Fruit fly (Drosophila melanogaster) whole organism, embryonic: Measurements from ENCODE around the gene CG31211.

ENCODE experiments used
- Aef1 ChIP-seq: fragments of 200-800 bp; sonication (Bioruptor generic); IDR thresholded peaks from 3 replicates; pipeline ENCODE4 v1.3.6; 2022; ENCODE audit warnings: missing biosample characterization, missing genetic modification characterization
- CG10366 ChIP-seq: fragments of 200-800 bp; sonication (Bioruptor generic); IDR thresholded peaks from 2 replicates; pipeline ENCODE4 v1.3.6; 2022; ENCODE audit warnings: missing biosample characterization, missing genetic modification characterization
- CG11456 ChIP-seq: fragments of 200-800 bp; sonication (Bioruptor generic); IDR thresholded peaks from 3 replicates; pipeline ENCODE4 v1.3.6; 2022; ENCODE audit warnings: missing biosample characterization, missing genetic modification characterization
- CG12299 ChIP-seq: fragments of 200-800 bp; sonication (Bioruptor generic); optimal IDR thresholded peaks from 2 replicates; lab custom pipeline; 2018; ENCODE audit warnings: missing biosample characterization, mild to moderate bottlenecking, missing genetic modification characterization
- CG13287 ChIP-seq: fragments of 200-800 bp; sonication (Bioruptor generic); IDR thresholded peaks from 2 replicates; pipeline ENCODE4 v1.3.6; 2022; ENCODE audit warnings: missing biosample characterization, missing genetic modification characterization; ENCODE audit not compliant: partially characterized antibody
- CG13296 ChIP-seq: fragments of 200-800 bp; sonication (Bioruptor generic); optimal IDR thresholded peaks from 3 replicates; lab custom pipeline; 2018; ENCODE audit warnings: missing biosample characterization, mild to moderate bottlenecking, missing genetic modification characterization
- CG13624 ChIP-seq: fragments of 200-800 bp; sonication (Bioruptor generic); optimal IDR thresholded peaks from 2 replicates; lab custom pipeline; 2016; ENCODE audit warnings: missing biosample characterization, missing genetic modification characterization
- CG14441 ChIP-seq: fragments of 200-800 bp; sonication (Bioruptor generic); IDR thresholded peaks from 2 replicates; pipeline ENCODE4 v1.3.6; 2022; ENCODE audit warnings: missing biosample characterization, missing genetic modification characterization
- CG14710 ChIP-seq: fragments of 200-800 bp; sonication (Bioruptor generic); optimal IDR thresholded peaks from 3 replicates; lab custom pipeline; 2019; ENCODE audit warnings: missing biosample characterization, mild to moderate bottlenecking, missing genetic modification characterization, moderate library complexity
- CG15011 ChIP-seq: fragments of 200-800 bp; sonication (Bioruptor generic); optimal IDR thresholded peaks from 3 replicates; lab custom pipeline; 2018; ENCODE audit warnings: missing biosample characterization, mild to moderate bottlenecking, missing genetic modification characterization
- CG16813 ChIP-seq: fragments of 200-800 bp; sonication (Bioruptor generic); IDR thresholded peaks from 3 replicates; pipeline ENCODE4 v1.3.6; 2022; ENCODE audit warnings: missing biosample characterization, missing genetic modification characterization; ENCODE audit not compliant: partially characterized antibody
- CG17186 ChIP-seq: fragments of 200-800 bp; sonication (Bioruptor generic); optimal IDR thresholded peaks from 3 replicates; lab custom pipeline; 2017; ENCODE audit warnings: missing biosample characterization, missing genetic modification reagents, missing genetic modification characterization
- CG17359 ChIP-seq: fragments of 200-800 bp; sonication (Bioruptor generic); optimal IDR thresholded peaks from 3 replicates; lab custom pipeline; 2018; ENCODE audit warnings: missing biosample characterization, mild to moderate bottlenecking, missing genetic modification characterization, moderate library complexity
- CG1832 ChIP-seq: fragments of 200-800 bp; sonication (Bioruptor generic); optimal IDR thresholded peaks from 2 replicates; lab custom pipeline; 2017; ENCODE audit warnings: missing biosample characterization, mild to moderate bottlenecking, missing genetic modification characterization, inconsistent platforms
- CG2116 ChIP-seq: fragments of 200-800 bp; sonication (Bioruptor generic); optimal IDR thresholded peaks from 3 replicates; lab custom pipeline; 2018; ENCODE audit warnings: missing biosample characterization, mild to moderate bottlenecking, missing genetic modification characterization
- CG2678 ChIP-seq: fragments of 200-800 bp; sonication (Bioruptor generic); optimal IDR thresholded peaks from 3 replicates; lab custom pipeline; 2019; ENCODE audit warnings: missing biosample characterization, mild to moderate bottlenecking, missing genetic modification characterization, moderate library complexity
- CG32767 ChIP-seq: fragments of 200-800 bp; sonication (Bioruptor generic); IDR thresholded peaks from 2 replicates; pipeline ENCODE4 v1.3.6; 2022; ENCODE audit warnings: missing biosample characterization, missing genetic modification characterization
- CG4854 ChIP-seq: fragments of 200-800 bp; sonication (Bioruptor generic); optimal IDR thresholded peaks from 2 replicates; lab custom pipeline; 2016; ENCODE audit warnings: missing biosample characterization, missing genetic modification characterization, inconsistent platforms
- CG5953 ChIP-seq: fragments of 200-800 bp; sonication (Bioruptor generic); IDR thresholded peaks from 2 replicates; pipeline ENCODE4 v1.3.6; 2022; ENCODE audit warnings: missing biosample characterization, missing genetic modification characterization
- CG8089 ChIP-seq: fragments of 200-800 bp; sonication (Bioruptor generic); optimal IDR thresholded peaks from 3 replicates; lab custom pipeline; 2016; ENCODE audit warnings: missing biosample characterization, missing genetic modification characterization
- CG8478 ChIP-seq: fragments of >200 bp; optimal IDR thresholded peaks from 2 replicates; lab custom pipeline; 2018
- CG9727 ChIP-seq: fragments of 200-800 bp; sonication (Bioruptor generic); optimal IDR thresholded peaks from 3 replicates; lab custom pipeline; 2017; ENCODE audit warnings: missing biosample characterization, mild to moderate bottlenecking, missing genetic modification characterization
- CG9797 ChIP-seq: fragments of 200-800 bp; sonication (Bioruptor generic); optimal IDR thresholded peaks from 3 replicates; lab custom pipeline; 2018; ENCODE audit warnings: missing biosample characterization, mild to moderate bottlenecking, missing genetic modification characterization
- CoRest ChIP-seq: fragments of 200-800 bp; sonication (Bioruptor generic); optimal IDR thresholded peaks from 3 replicates; lab custom pipeline; 2018; ENCODE audit warnings: missing biosample characterization, mild to moderate bottlenecking, missing genetic modification characterization, moderate library complexity
- D ChIP-seq, 2 experiments: fragments of 200-800 bp in 1 of 2; fragments of >200 bp in 1 of 2; sonication (Bioruptor generic) in 1 of 2; optimal IDR thresholded peaks; 2 replicates in 1 of 2; 3 replicates in 1 of 2; lab custom pipeline; 2017; ENCODE audit warnings: mild to moderate bottlenecking in 1 of 2, missing biosample characterization in 1 of 2, missing genetic modification characterization in 1 of 2, missing genetic modification reagents in 1 of 2
- Dp ChIP-seq: fragments of 200-800 bp; sonication (Bioruptor generic); optimal IDR thresholded peaks from 2 replicates; lab custom pipeline; 2018; ENCODE audit warnings: missing biosample characterization, mild to moderate bottlenecking, missing genetic modification characterization, moderate library complexity
- ERR ChIP-seq: fragments of 200-800 bp; sonication (Bioruptor generic); optimal IDR thresholded peaks from 2 replicates; lab custom pipeline; 2016; ENCODE audit warnings: missing biosample characterization, missing genetic modification characterization
- Hmx ChIP-seq: fragments of 200-800 bp; sonication (Bioruptor generic); optimal IDR thresholded peaks from 2 replicates; lab custom pipeline; 2016; ENCODE audit warnings: missing biosample characterization, missing genetic modification characterization
- Max ChIP-seq: fragments of 200-800 bp; sonication (Bioruptor generic); optimal IDR thresholded peaks from 2 replicates; lab custom pipeline; 2016; ENCODE audit warnings: missing biosample characterization, mild to moderate bottlenecking, missing genetic modification characterization
- Nf-YB ChIP-seq: fragments of 200-800 bp; sonication (Bioruptor generic); optimal IDR thresholded peaks from 3 replicates; lab custom pipeline; 2019; ENCODE audit warnings: missing biosample characterization, mild to moderate bottlenecking, missing genetic modification characterization, moderate library complexity
- Pdp1 ChIP-seq, 2 experiments: fragments of 200-800 bp; sonication (Bioruptor generic); optimal IDR thresholded peaks; 3 replicates each; lab custom pipeline; 2016; ENCODE audit warnings: missing biosample characterization in 2 of 2, missing genetic modification characterization in 2 of 2, mild to moderate bottlenecking in 1 of 2, moderate library complexity in 1 of 2
- YL-1 ChIP-seq: fragments of 200-800 bp; sonication (Bioruptor generic); optimal IDR thresholded peaks from 3 replicates; lab custom pipeline; 2017; ENCODE audit warnings: missing biosample characterization, mild to moderate bottlenecking, missing genetic modification characterization
- ab ChIP-seq: fragments of 200-800 bp; sonication (Bioruptor generic); optimal IDR thresholded peaks from 2 replicates; lab custom pipeline; 2016; ENCODE audit warnings: missing biosample characterization, missing genetic modification characterization
- al ChIP-seq: fragments of 200-800 bp; sonication (Bioruptor generic); IDR thresholded peaks from 2 replicates; pipeline ENCODE4 v1.3.6; 2022; ENCODE audit warnings: missing biosample characterization, missing genetic modification characterization
- ara ChIP-seq: fragments of 200-800 bp; sonication (Bioruptor generic); IDR thresholded peaks from 2 replicates; pipeline ENCODE4 v1.3.6; 2022; ENCODE audit warnings: missing biosample characterization, missing genetic modification characterization
- cato ChIP-seq: fragments of 200-800 bp; sonication (Bioruptor generic); optimal IDR thresholded peaks from 2 replicates; lab custom pipeline; 2016; ENCODE audit warnings: missing biosample characterization, missing genetic modification characterization, borderline replicate concordance
- crol ChIP-seq: fragments of 200-800 bp; sonication (Bioruptor generic); IDR thresholded peaks from 2 replicates; pipeline ENCODE4 v1.3.6; 2022; ENCODE audit warnings: missing biosample characterization, missing genetic modification characterization
- cwo ChIP-seq: fragments of 200-800 bp; sonication (Bioruptor generic); optimal IDR thresholded peaks from 3 replicates; lab custom pipeline; 2017; ENCODE audit warnings: missing biosample characterization, missing genetic modification characterization, mild to moderate bottlenecking, moderate library complexity, missing genetic modification reagents
- grn ChIP-seq: fragments of 200-800 bp; sonication (Bioruptor generic); optimal IDR thresholded peaks from 3 replicates; lab custom pipeline; 2017; ENCODE audit warnings: missing biosample characterization, missing genetic modification characterization
- gro ChIP-seq: fragments of 200-800 bp; sonication (Bioruptor generic); optimal IDR thresholded peaks from 2 replicates; lab custom pipeline; 2016; ENCODE audit warnings: missing biosample characterization, missing genetic modification characterization
- gsb ChIP-seq: fragments of 200-800 bp; sonication (Bioruptor generic); IDR thresholded peaks from 2 replicates; pipeline ENCODE4 v1.3.6; 2022; ENCODE audit warnings: missing biosample characterization, missing genetic modification characterization
- inv ChIP-seq: fragments of 200-800 bp; sonication (Bioruptor generic); IDR thresholded peaks from 2 replicates; pipeline ENCODE4 v1.3.6; 2022; ENCODE audit warnings: missing biosample characterization, missing genetic modification characterization; ENCODE audit not compliant: partially characterized antibody
- jigr1 ChIP-seq: fragments of 200-800 bp; sonication (Bioruptor generic); IDR thresholded peaks from 3 replicates; pipeline ENCODE4 v1.3.6; 2022; ENCODE audit warnings: missing biosample characterization, missing genetic modification characterization
- jumu ChIP-seq: fragments of 200-800 bp; sonication (Bioruptor generic); optimal IDR thresholded peaks from 3 replicates; lab custom pipeline; 2016; ENCODE audit warnings: missing biosample characterization, missing genetic modification characterization
- lilli ChIP-seq: fragments of 200-800 bp; sonication (Bioruptor generic); optimal IDR thresholded peaks from 3 replicates; lab custom pipeline; 2016; ENCODE audit warnings: missing biosample characterization, missing genetic modification characterization
- pros ChIP-seq: fragments of 200-800 bp; sonication (Bioruptor generic); optimal IDR thresholded peaks from 3 replicates; lab custom pipeline; 2019; ENCODE audit warnings: missing biosample characterization, mild to moderate bottlenecking, missing genetic modification characterization, moderate library complexity
- ro ChIP-seq: fragments of 200-800 bp; sonication (Bioruptor generic); IDR thresholded peaks from 2 replicates; pipeline ENCODE4 v1.3.6; 2022; ENCODE audit warnings: missing biosample characterization, missing genetic modification characterization
- slou ChIP-seq: fragments of 200-800 bp; sonication (Bioruptor generic); optimal IDR thresholded peaks from 3 replicates; lab custom pipeline; 2016; ENCODE audit warnings: missing biosample characterization, missing genetic modification characterization
- sna ChIP-seq: fragments of 200-800 bp; sonication (Bioruptor generic); IDR thresholded peaks from 2 replicates; pipeline ENCODE4 v1.3.6; 2022; ENCODE audit warnings: missing biosample characterization, missing genetic modification characterization; ENCODE audit not compliant: partially characterized antibody
- wek ChIP-seq: fragments of 200-800 bp; sonication (Bioruptor generic); optimal IDR thresholded peaks from 3 replicates; lab custom pipeline; 2018; ENCODE audit warnings: missing biosample characterization, mild to moderate bottlenecking, missing genetic modification characterization, moderate library complexity

The CG31211 gene

dm6 chr3R:11949387-11950029 is at the start of gene CG31211 (continued):
- TF ChIP-seq CoRest (tag; lab: Kevin White, UChicago) (peak; percentile 26), CG11456 (GFP tag; lab: Robert Waterston, UW) (no peak), CG10366 (GFP tag; lab: Robert Waterston, UW) (no peak), CG13296 (GFP tag; lab: Kevin White, UChicago) (no peak), CG8089 (GFP tag; lab: Kevin White, UChicago) (no peak), CG12299 (tag; lab: Kevin White, UChicago) (no peak), jumu (GFP tag; lab: Kevin White, UChicago) (no peak), CG15011 (GFP tag; lab: Kevin White, UChicago) (no peak), wek (GFP tag; lab: Kevin White, UChicago) (no peak), CG4854 (GFP tag; lab: Kevin White, UChicago) (no peak), cwo (no peak), CG13624 (GFP tag; lab: Kevin White, UChicago) (peak; percentile 12), Hmx (no peak), cato (GFP tag; lab: Kevin White, UChicago) (no peak), Pdp1 (GFP tag; optimal IDR thresholded peaks at IDR 0.05; lab: Kevin White, UChicago) (no peak), grn (GFP tag; lab: Kevin White, UChicago) (no peak), CG32767 (GFP tag; lab: Robert Waterston, UW) (no peak), jigr1 (no peak), CG9797 (GFP tag; lab: Kevin White, UChicago) (no peak), CG17186 (GFP tag; lab: Kevin White, UChicago) (peak; percentile 8), CG2678 (tag; lab: Kevin White, UChicago) (no peak), D (optimal IDR thresholded peaks at IDR 0.05; lab: Kevin White, UChicago) (no peak), D (GFP tag; optimal IDR thresholded peaks at IDR 0.05; lab: Kevin White, UChicago) (no peak), CG14441 (no peak), slou (GFP tag; lab: Kevin White, UChicago) (no peak), ab (GFP tag; lab: Kevin White, UChicago) (no peak), CG8478 (lab: Kevin White, UChicago) (no peak), ERR (GFP tag; lab: Kevin White, UChicago) (no peak), CG14710 (tag; lab: Kevin White, UChicago) (peak; percentile 46), Nf-YB (GFP tag; lab: Kevin White, UChicago) (no peak), crol (GFP tag; lab: Robert Waterston, UW) (no peak), ro (no peak), CG13287 (GFP tag; lab: Robert Waterston, UW) (no peak), gsb (no peak), ara (GFP tag; lab: Robert Waterston, UW) (no peak), YL-1 (GFP tag; lab: Kevin White, UChicago) (peak; percentile 81), lilli (GFP tag; lab: Kevin White, UChicago) (peak; percentile 43), Max (no peak), Aef1 (GFP tag; lab: Robert Waterston, UW) (no peak), CG17359 (tag; lab: Kevin White, UChicago) (no peak), al (no peak), Dp (GFP tag; lab: Kevin White, UChicago) (peak; percentile 54), CG2116 (GFP tag; lab: Kevin White, UChicago) (peak; percentile 77), inv (GFP tag; lab: Robert Waterston, UW) (no peak), CG1832 (GFP tag; lab: Kevin White, UChicago) (no peak), CG9727 (GFP tag; lab: Kevin White, UChicago) (no peak), CG5953 (GFP tag; lab: Robert Waterston, UW) (no peak), sna (GFP tag; lab: Robert Waterston, UW) (no peak), gro (GFP tag; lab: Kevin White, UChicago) (no peak), CG16813 (GFP tag; lab: Robert Waterston, UW) (no peak), pros (GFP tag; lab: Kevin White, UChicago) (no peak)
